Fruit fly (Drosophila melanogaster) whole organism, embryonic: ENCODE results near the gene brm.

Source experiments
- CG10979 ChIP-seq: fragments of 200-800 bp; sonication (Bioruptor generic); optimal IDR thresholded peaks from 2 replicates; lab custom pipeline; 2018; ENCODE audit warnings: missing biosample characterization, mild to moderate bottlenecking, missing genetic modification characterization, moderate library complexity
- CG11723 ChIP-seq: fragments of 200-800 bp; sonication (Bioruptor generic); optimal IDR thresholded peaks from 2 replicates; lab custom pipeline; 2017; ENCODE audit warnings: missing biosample characterization, mild to moderate bottlenecking, missing genetic modification characterization
- CG15073 ChIP-seq: fragments of 200-800 bp; sonication (Bioruptor generic); optimal IDR thresholded peaks from 2 replicates; lab custom pipeline; 2016; ENCODE audit warnings: missing biosample characterization, missing genetic modification characterization
- CG15514 ChIP-seq: fragments of 200-800 bp; sonication (Bioruptor generic); optimal IDR thresholded peaks from 3 replicates; lab custom pipeline; 2017; ENCODE audit warnings: missing biosample characterization, missing genetic modification characterization, mild to moderate bottlenecking, moderate library complexity, missing genetic modification reagents
- CG1602 ChIP-seq: fragments of 200-800 bp; sonication (Bioruptor generic); optimal IDR thresholded peaks from 3 replicates; lab custom pipeline; 2016; ENCODE audit warnings: missing biosample characterization, missing genetic modification characterization
- CG1647 ChIP-seq: fragments of 200-800 bp; sonication (Bioruptor generic); optimal IDR thresholded peaks from 3 replicates; lab custom pipeline; 2016; ENCODE audit warnings: missing biosample characterization, missing genetic modification characterization
- CG17612 ChIP-seq: fragments of 200-800 bp; sonication (Bioruptor generic); IDR thresholded peaks from 2 replicates; pipeline ENCODE4 v1.3.6; 2022; ENCODE audit warnings: missing biosample characterization, missing genetic modification characterization
- CG2678 ChIP-seq: fragments of 200-800 bp; sonication (Bioruptor generic); optimal IDR thresholded peaks from 3 replicates; lab custom pipeline; 2019; ENCODE audit warnings: missing biosample characterization, mild to moderate bottlenecking, missing genetic modification characterization, moderate library complexity
- CG31365 ChIP-seq: fragments of 200-800 bp; sonication (Bioruptor generic); optimal IDR thresholded peaks from 2 replicates; lab custom pipeline; 2018; ENCODE audit warnings: missing biosample characterization, mild to moderate bottlenecking, missing genetic modification characterization
- CG3281 ChIP-seq: fragments of 200-800 bp; sonication (Bioruptor generic); optimal IDR thresholded peaks from 3 replicates; lab custom pipeline; 2017; ENCODE audit warnings: missing biosample characterization, mild to moderate bottlenecking, missing genetic modification characterization
- CG3847 ChIP-seq: fragments of 200-800 bp; sonication (Bioruptor generic); IDR thresholded peaks from 2 replicates; pipeline ENCODE4 v1.3.6; 2022; ENCODE audit warnings: missing biosample characterization, missing genetic modification characterization
- CG43689 ChIP-seq: fragments of 200-800 bp; sonication (Bioruptor generic); IDR thresholded peaks from 2 replicates; pipeline ENCODE4 v1.3.6; 2022; ENCODE audit warnings: missing biosample characterization, missing genetic modification characterization
- CG5245 ChIP-seq: fragments of 200-800 bp; sonication (Bioruptor generic); optimal IDR thresholded peaks from 3 replicates; lab custom pipeline; 2016; ENCODE audit warnings: missing biosample characterization, missing genetic modification characterization
- CG6689 ChIP-seq: fragments of 200-800 bp; sonication (Bioruptor generic); IDR thresholded peaks from 2 replicates; pipeline ENCODE4 v1.3.6; 2022; ENCODE audit warnings: missing biosample characterization, missing genetic modification characterization
- CG6854 ChIP-seq: fragments of 200-800 bp; sonication (Bioruptor generic); optimal IDR thresholded peaks from 3 replicates; lab custom pipeline; 2017; ENCODE audit warnings: missing biosample characterization, mild to moderate bottlenecking, missing genetic modification characterization
- CG7357 ChIP-seq: fragments of 200-800 bp; sonication (Bioruptor generic); IDR thresholded peaks from 3 replicates; pipeline ENCODE4 v1.3.6; 2022; ENCODE audit warnings: missing biosample characterization, missing genetic modification characterization
- CG7372 ChIP-seq: fragments of 200-800 bp; sonication (Bioruptor generic); IDR thresholded peaks from 2 replicates; pipeline ENCODE4 v1.3.6; 2022; ENCODE audit warnings: missing biosample characterization, missing genetic modification characterization
- CG8281 ChIP-seq: fragments of 200-800 bp; sonication (Bioruptor generic); optimal IDR thresholded peaks from 2 replicates; lab custom pipeline; 2018; ENCODE audit warnings: missing biosample characterization, mild to moderate bottlenecking, missing genetic modification characterization, moderate library complexity
- CG8290 ChIP-seq, 3 experiments: fragments of 200-800 bp; sonication (Bioruptor generic); optimal IDR thresholded peaks; 2 replicates each; lab custom pipeline; 2016 to 2019; ENCODE audit warnings: missing biosample characterization in 3 of 3, missing genetic modification characterization in 3 of 3, mild to moderate bottlenecking in 2 of 3, moderate library complexity in 1 of 3
- D ChIP-seq, 2 experiments: fragments of 200-800 bp in 1 of 2; fragments of >200 bp in 1 of 2; sonication (Bioruptor generic) in 1 of 2; optimal IDR thresholded peaks; 2 replicates in 1 of 2; 3 replicates in 1 of 2; lab custom pipeline; 2017; ENCODE audit warnings: mild to moderate bottlenecking in 1 of 2, missing biosample characterization in 1 of 2, missing genetic modification characterization in 1 of 2, missing genetic modification reagents in 1 of 2
- Fer1 ChIP-seq: fragments of 200-800 bp; sonication (Bioruptor generic); optimal IDR thresholded peaks from 2 replicates; lab custom pipeline; 2017; ENCODE audit warnings: missing biosample characterization, mild to moderate bottlenecking, missing genetic modification characterization
- Fer3 ChIP-seq: fragments of 200-800 bp; sonication (Bioruptor generic); optimal IDR thresholded peaks from 2 replicates; lab custom pipeline; 2018; ENCODE audit warnings: missing biosample characterization, mild to moderate bottlenecking, missing genetic modification characterization, moderate library complexity
- HLH3B ChIP-seq: fragments of 200-800 bp; sonication (Bioruptor generic); IDR thresholded peaks from 2 replicates; pipeline ENCODE4 v1.3.6; 2022; ENCODE audit warnings: missing biosample characterization, missing genetic modification characterization
- Lpt ChIP-seq: fragments of >200 bp; optimal IDR thresholded peaks from 2 replicates; lab custom pipeline; 2018; ENCODE audit warnings: missing biosample characterization, missing genetic modification characterization
- NK7.1 ChIP-seq: fragments of 200-800 bp; sonication (Bioruptor generic); optimal IDR thresholded peaks from 3 replicates; lab custom pipeline; 2016; ENCODE audit warnings: missing biosample characterization, missing genetic modification characterization
- Oaz ChIP-seq: fragments of 200-800 bp; sonication (Bioruptor generic); IDR thresholded peaks from 2 replicates; pipeline ENCODE4 v1.3.6; 2022; ENCODE audit warnings: missing biosample characterization, missing genetic modification characterization
- Ravus ChIP-seq: fragments of 200-800 bp; sonication (Bioruptor generic); IDR thresholded peaks from 2 replicates; pipeline ENCODE4 v1.3.6; 2022; ENCODE audit warnings: missing biosample characterization, missing genetic modification characterization
- Side ChIP-seq: fragments of 200-800 bp; sonication (Bioruptor generic); optimal IDR thresholded peaks from 2 replicates; lab custom pipeline; 2016; ENCODE audit warnings: missing biosample characterization, missing genetic modification characterization
- Sox100B ChIP-seq: fragments of 200-800 bp; sonication (Bioruptor generic); optimal IDR thresholded peaks from 3 replicates; lab custom pipeline; 2018; ENCODE audit warnings: missing biosample characterization, mild to moderate bottlenecking, missing genetic modification characterization
- Sry-δ ChIP-seq: fragments of 200-800 bp; sonication (Bioruptor generic); optimal IDR thresholded peaks from 2 replicates; lab custom pipeline; 2016; ENCODE audit warnings: missing biosample characterization, missing genetic modification characterization
- ara ChIP-seq: fragments of 200-800 bp; sonication (Bioruptor generic); IDR thresholded peaks from 2 replicates; pipeline ENCODE4 v1.3.6; 2022; ENCODE audit warnings: missing biosample characterization, missing genetic modification characterization
- btn ChIP-seq: fragments of 200-800 bp; sonication (Bioruptor generic); optimal IDR thresholded peaks from 2 replicates; lab custom pipeline; 2016; ENCODE audit warnings: missing biosample characterization, missing genetic modification characterization
- caup ChIP-seq: fragments of 200-800 bp; sonication (Bioruptor generic); optimal IDR thresholded peaks from 3 replicates; lab custom pipeline; 2017; ENCODE audit warnings: missing biosample characterization, mild to moderate bottlenecking, missing genetic modification characterization, moderate library complexity; ENCODE audit not compliant: severe bottlenecking
- crc ChIP-seq: fragments of 200-800 bp; sonication (Bioruptor generic); optimal IDR thresholded peaks from 2 replicates; lab custom pipeline; 2016; ENCODE audit warnings: missing biosample characterization, missing genetic modification characterization
- croc ChIP-seq: fragments of 200-800 bp; sonication (Bioruptor generic); conservative IDR thresholded peaks from 3 replicates; pipeline ENCODE4 v1.3.6; 2022; ENCODE audit warnings: missing biosample characterization, missing genetic modification characterization
- da ChIP-seq: fragments of 200-800 bp; sonication (Bioruptor generic); optimal IDR thresholded peaks from 2 replicates; lab custom pipeline; 2016; ENCODE audit warnings: missing biosample characterization, missing genetic modification characterization
- fu2 ChIP-seq: fragments of 200-800 bp; sonication (Bioruptor generic); optimal IDR thresholded peaks from 2 replicates; lab custom pipeline; 2016; ENCODE audit warnings: missing biosample characterization, missing genetic modification characterization
- h ChIP-seq: fragments of >200 bp; optimal IDR thresholded peaks from 2 replicates; lab custom pipeline; 2017
- hbn ChIP-seq: fragments of 200-800 bp; sonication (Bioruptor generic); IDR thresholded peaks from 2 replicates; pipeline ENCODE4 v1.3.6; 2022; ENCODE audit warnings: missing biosample characterization, missing genetic modification characterization; ENCODE audit not compliant: partially characterized antibody
- insv ChIP-seq, 2 experiments: fragments of 200-800 bp; sonication (Bioruptor generic); optimal IDR thresholded peaks; 3 replicates each; lab custom pipeline; 2016 to 2018; ENCODE audit warnings: missing biosample characterization in 2 of 2, missing genetic modification characterization in 2 of 2
- jumu ChIP-seq: fragments of 200-800 bp; sonication (Bioruptor generic); optimal IDR thresholded peaks from 3 replicates; lab custom pipeline; 2016; ENCODE audit warnings: missing biosample characterization, missing genetic modification characterization
- kni ChIP-seq: fragments of 200-800 bp; sonication (Bioruptor generic); optimal IDR thresholded peaks from 3 replicates; lab custom pipeline; 2017; ENCODE audit warnings: mild to moderate bottlenecking, missing biosample characterization, missing genetic modification reagents, missing genetic modification characterization
- lola ChIP-seq, 3 experiments: fragments of >200 bp in 2 of 3; fragments of 200-800 bp in 1 of 3; sonication (Bioruptor generic) in 1 of 3; optimal IDR thresholded peaks; 2 replicates each; lab custom pipeline; 2017 to 2019; ENCODE audit warnings: missing biosample characterization in 3 of 3, missing genetic modification characterization in 3 of 3, mild to moderate bottlenecking in 1 of 3, moderate library complexity in 1 of 3
- luna ChIP-seq: fragments of 200-800 bp; sonication (Bioruptor generic); optimal IDR thresholded peaks from 2 replicates; lab custom pipeline; 2016; ENCODE audit warnings: missing biosample characterization, missing genetic modification characterization
- nau ChIP-seq: fragments of 200-800 bp; sonication (Bioruptor generic); optimal IDR thresholded peaks from 3 replicates; lab custom pipeline; 2017; ENCODE audit warnings: missing biosample characterization, mild to moderate bottlenecking, missing genetic modification characterization, missing genetic modification reagents
- odd ChIP-seq: fragments of 200-800 bp; sonication (Bioruptor generic); optimal IDR thresholded peaks from 2 replicates; lab custom pipeline; 2017; ENCODE audit warnings: missing biosample characterization, mild to moderate bottlenecking, missing genetic modification characterization
- row ChIP-seq: fragments of 200-800 bp; sonication (Bioruptor generic); IDR thresholded peaks from 3 replicates; pipeline ENCODE4 v1.3.6; 2022; ENCODE audit warnings: missing biosample characterization, missing genetic modification characterization
- stc ChIP-seq: fragments of 200-800 bp; sonication (Bioruptor generic); IDR thresholded peaks from 2 replicates; pipeline ENCODE4 v1.3.6; 2022; ENCODE audit warnings: missing biosample characterization, missing genetic modification characterization
- tll ChIP-seq, 2 experiments: fragments of 200-800 bp in 1 of 2; fragments of >200 bp in 1 of 2; sonication (Bioruptor generic) in 1 of 2; optimal IDR thresholded peaks; 2 replicates each; lab custom pipeline; 2017 to 2019; ENCODE audit warnings: missing biosample characterization in 2 of 2, missing genetic modification characterization in 2 of 2, mild to moderate bottlenecking in 1 of 2, moderate library complexity in 1 of 2
- wdn ChIP-seq: fragments of 200-800 bp; sonication (Bioruptor generic); IDR thresholded peaks from 2 replicates; pipeline ENCODE4 v1.3.6; 2022; ENCODE audit warnings: missing biosample characterization, missing genetic modification characterization

brm gene

DNA sequence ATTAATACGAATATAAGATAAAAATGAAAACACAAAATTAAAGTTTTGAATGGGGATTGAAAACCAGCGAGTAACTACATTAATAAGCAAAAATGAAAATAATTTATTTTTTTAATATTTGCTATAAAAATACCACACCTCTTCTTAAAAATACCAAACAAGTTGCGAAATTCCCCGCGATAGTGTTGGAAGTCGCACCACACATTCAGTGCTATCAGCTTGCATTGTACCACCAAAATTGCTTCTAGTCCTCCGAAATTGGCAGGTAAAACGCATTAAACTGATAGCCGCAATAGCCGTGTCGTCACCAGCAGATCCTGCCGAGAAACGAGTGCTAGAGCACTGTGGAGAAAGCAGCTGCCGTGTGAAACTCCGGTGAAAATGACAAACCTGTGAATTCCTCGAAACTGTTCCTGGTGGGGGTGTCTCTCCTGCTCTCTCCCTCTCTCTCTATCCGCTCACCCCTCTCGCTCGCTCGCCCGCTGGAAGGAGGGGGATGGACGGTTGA, 5.4 kb upstream of the brm start, which contains the start of gene Hip14 (continued):
- TF ChIP-seq kni (GFP tag; lab: Kevin White, UChicago) (no peak), D (optimal IDR thresholded peaks at IDR 0.05; lab: Kevin White, UChicago) (peak; percentile 62), D (GFP tag; optimal IDR thresholded peaks at IDR 0.05; lab: Kevin White, UChicago) (no peak), CG6689 (GFP tag; lab: Robert Waterston, UW) (no peak), Fer3 (tag; lab: Kevin White, UChicago) (no peak), CG1602 (GFP tag; lab: Kevin White, UChicago) (no peak), Sry-δ (no peak), CG8281 (tag; lab: Kevin White, UChicago) (no peak), CG3847 (GFP tag; lab: Robert Waterston, UW) (0 out of 2 replicates have a peak, but pooled peaks have one; percentile 14), CG31365 (tag; lab: Kevin White, UChicago) (no peak), nau (no peak), CG2678 (no peak), Lpt (GFP tag; lab: Kevin White, UChicago) (no peak), CG3281 (GFP tag; lab: Kevin White, UChicago) (peak; percentile 6), Sox100B (GFP tag; lab: Kevin White, UChicago) (no peak), CG43689 (GFP tag; lab: Robert Waterston, UW) (no peak), row (0 out of 3 replicates have a peak, but pooled peaks have one; percentile 39), CG6854 (GFP tag; lab: Kevin White, UChicago) (no peak), fu2 (no peak), CG17612 (no peak), da (GFP tag; lab: Kevin White, UChicago) (no peak), HLH3B (GFP tag; lab: Robert Waterston, UW) (no peak), NK7.1 (no peak), h (lab: Kevin White, UChicago) (no peak), luna (GFP tag; lab: Kevin White, UChicago) (no peak), CG5245 (no peak), insv (GFP tag; optimal IDR thresholded peaks at IDR 0.05; lab: Kevin White, UChicago) (no peak), CG10979 (tag; lab: Kevin White, UChicago) (no peak), CG1647 (peak; percentile 21), wdn (GFP tag; lab: Robert Waterston, UW) (no peak), CG15514 (GFP tag; lab: Kevin White, UChicago) (peak; percentile 31), odd (no peak), hbn (no peak), Side (GFP tag; lab: Kevin White, UChicago) (no peak), CG15073 (GFP tag; lab: Kevin White, UChicago) (no peak), CG8290 (GFP tag; optimal IDR thresholded peaks at IDR 0.05; lab: Kevin White, UChicago) (no peak), CG8290 (tag; optimal IDR thresholded peaks at IDR 0.05; lab: Kevin White, UChicago) (no peak), jumu (no peak), CG11723 (GFP tag; lab: Kevin White, UChicago) (no peak), ara (GFP tag; lab: Robert Waterston, UW) (0 out of 2 replicates have a peak, but pooled peaks have one; percentile 20), Fer1 (peak; percentile 46), croc (GFP tag; lab: Robert Waterston, UW) (no peak), caup (GFP tag; lab: Kevin White, UChicago) (no peak), stc (no peak), Oaz (GFP tag; lab: Robert Waterston, UW) (no peak), btn (GFP tag; lab: Kevin White, UChicago) (no peak), CG7372 (GFP tag; lab: Robert Waterston, UW) (no peak), crc (GFP tag; lab: Kevin White, UChicago) (no peak), lola (GFP tag; optimal IDR thresholded peaks at IDR 0.05; lab: Kevin White, UChicago) (peak in 1 of 3 experiments; percentile 25), Ravus (no peak), CG7357 (GFP tag; lab: Robert Waterston, UW) (no peak), tll (GFP tag; optimal IDR thresholded peaks at IDR 0.05; lab: Kevin White, UChicago) (no peak)
